Worm (Caenorhabditis elegans) whole organism, mixed stage, embryonic: ENCODE data around the gene sre-13.

Source experiments
- M03D4.4 ChIP-seq: sonication (generic microtip); optimal IDR thresholded peaks from 2 replicates; lab custom pipeline; 2017; ENCODE audit warnings: mild to moderate bottlenecking, missing genetic modification characterization, missing compliant biosample characterization
- blmp-1 ChIP-seq: fragments of 150-350 bp; optimal IDR thresholded peaks from 2 replicates; lab custom pipeline; 2014; ENCODE audit warnings: missing biosample characterization, missing genetic modification characterization
- ceh-83 ChIP-seq: fragments of 200-800 bp; sonication (Bioruptor generic); optimal IDR thresholded peaks from 2 replicates; lab custom pipeline; 2018; ENCODE audit warnings: mild to moderate bottlenecking, missing genetic modification characterization, missing compliant biosample characterization
- cnd-1 ChIP-seq: fragments of 200-800 bp; sonication (Bioruptor generic); optimal IDR thresholded peaks from 2 replicates; lab custom pipeline; 2018; ENCODE audit warnings: mild to moderate bottlenecking, missing genetic modification characterization, missing compliant biosample characterization
- elt-3 ChIP-seq: fragments of 150-350 bp; optimal IDR thresholded peaks from 2 replicates; lab custom pipeline; 2014; ENCODE audit warnings: missing biosample characterization, missing genetic modification characterization
- hlh-1 ChIP-seq: fragments of 150-350 bp; optimal IDR thresholded peaks from 2 replicates; lab custom pipeline; 2014; ENCODE audit warnings: missing biosample characterization, missing genetic modification reagents, missing genetic modification characterization
- lsy-2 ChIP-seq: fragments of 150-350 bp; optimal IDR thresholded peaks from 2 replicates; lab custom pipeline; 2014; ENCODE audit warnings: missing biosample characterization, missing genetic modification characterization
- nhr-237 ChIP-seq: fragments of 150-350 bp; optimal IDR thresholded peaks from 2 replicates; lab custom pipeline; 2014; ENCODE audit warnings: missing biosample characterization, missing genetic modification characterization
- nhr-76 ChIP-seq: sonication (generic microtip); optimal IDR thresholded peaks from 2 replicates; lab custom pipeline; 2017; ENCODE audit warnings: missing biosample characterization, missing genetic modification characterization
- pha-4 ChIP-seq: fragments of 150-350 bp; optimal IDR thresholded peaks from 2 replicates; lab custom pipeline; 2018; ENCODE audit warnings: missing biosample characterization, missing genetic modification reagents, missing genetic modification characterization
- ztf-11 ChIP-seq: fragments of 150-350 bp; optimal IDR thresholded peaks from 2 replicates; lab custom pipeline; 2014; ENCODE audit warnings: missing biosample characterization, missing genetic modification characterization

ce11 chrII:14673636-14674035 lies 37.0 kb upstream of the sre-13 start:
- TF ChIP-seq ztf-11 (tag; lab: Kevin White, UChicago), result no peak
- no peak for TF ChIP-seq nhr-76 (tag; lab: Kevin White, UChicago)
- TF ChIP-seq blmp-1 (tag; lab: Kevin White, UChicago), result no peak
- TF ChIP-seq nhr-237 (tag; lab: Kevin White, UChicago), result no peak
- no peak for TF ChIP-seq hlh-1 (tag; lab: Kevin White, UChicago)
- no peak for TF ChIP-seq cnd-1 (tag; lab: Kevin White, UChicago)
- TF ChIP-seq M03D4.4 (tag; lab: Kevin White, UChicago), result no peak
- no peak for TF ChIP-seq elt-3 (tag; lab: Kevin White, UChicago)
- no peak for TF ChIP-seq lsy-2 (tag; lab: Kevin White, UChicago)
- TF ChIP-seq ceh-83 (GFP tag; lab: Kevin White, UChicago), result no peak
- TF ChIP-seq pha-4 (tag; lab: Kevin White, UChicago), result no peak
